Worm (Caenorhabditis elegans) whole organism, young adult: ENCODE data around the gene igdb-3.
A peak's percentile ranks its signal among the peaks of the same experiment; 100 is the strongest.

ENCODE experiments used
- B0336.3 ChIP-seq: fragments of 200-800 bp; sonication (Bioruptor generic); IDR thresholded peaks from 2 replicates; pipeline ENCODE4 v1.3.6; 2022; ENCODE audit warnings: missing genetic modification characterization, missing compliant biosample characterization
- F23B12.7 ChIP-seq: sonication (generic microtip); optimal IDR thresholded peaks from 2 replicates; lab custom pipeline; 2017; ENCODE audit warnings: missing genetic modification characterization, mild to moderate bottlenecking, missing compliant biosample characterization, antibody characterized with exemption, moderate library complexity; ENCODE audit not compliant: insufficient read depth
- F39B2.1 ChIP-seq: fragments of 200-800 bp; sonication (Bioruptor generic); IDR thresholded peaks from 2 replicates; pipeline ENCODE4 v1.3.6; 2022; ENCODE audit warnings: missing genetic modification reagents, missing genetic modification characterization, missing compliant biosample characterization
- ama-1 ChIP-seq, 3 experiments: fragments of 150-350 bp in 1 of 3; sonication (generic microtip) in 2 of 3; optimal IDR thresholded peaks; 2 replicates each; lab custom pipeline; 2014 to 2018; ENCODE audit warnings: missing biosample characterization in 2 of 3, missing genetic modification characterization in 2 of 3, missing genetic modification reagents in 2 of 3
- ceh-100 ChIP-seq: fragments of 200-800 bp; sonication (Bioruptor generic); IDR thresholded peaks from 2 replicates; pipeline ENCODE4 v1.3.6; 2022; ENCODE audit warnings: missing genetic modification reagents, missing genetic modification characterization, missing compliant biosample characterization
- ets-4 ChIP-seq: fragments of 200-800 bp; sonication (Bioruptor generic); optimal IDR thresholded peaks from 2 replicates; lab custom pipeline; 2018; ENCODE audit warnings: mild to moderate bottlenecking, missing genetic modification characterization, missing compliant biosample characterization
- lin-40 ChIP-seq: sonication (generic microtip); optimal IDR thresholded peaks from 2 replicates; lab custom pipeline; 2016; ENCODE audit warnings: missing genetic modification characterization, mild to moderate bottlenecking, missing compliant biosample characterization, missing genotype, missing genetic modification reagents
- lir-1 ChIP-seq: fragments of 200-800 bp; sonication (Bioruptor generic); conservative IDR thresholded peaks from 2 replicates; pipeline ENCODE4 v1.3.6; 2022; ENCODE audit warnings: missing genetic modification reagents, missing genetic modification characterization, missing compliant biosample characterization
- mes-4 ChIP-seq: sonication (generic microtip); optimal IDR thresholded peaks from 2 replicates; lab custom pipeline; 2016; ENCODE audit warnings: missing genotype, missing genetic modification characterization, missing compliant biosample characterization
- nhr-80 ChIP-seq: sonication (generic microtip); optimal IDR thresholded peaks from 2 replicates; lab custom pipeline; 2016; ENCODE audit warnings: missing genetic modification characterization, missing compliant biosample characterization
- pha-4 ChIP-seq: fragments of 150-350 bp; sonication (generic microtip); optimal IDR thresholded peaks from 2 replicates; lab custom pipeline; 2014; ENCODE audit warnings: missing biosample characterization, missing genetic modification reagents, missing genetic modification characterization
- snpc-3.4 ChIP-seq: sonication (generic microtip); optimal IDR thresholded peaks from 2 replicates; lab custom pipeline; 2017; ENCODE audit warnings: missing genetic modification characterization, mild to moderate bottlenecking, missing compliant biosample characterization, antibody characterized with exemption, moderate library complexity, missing genotype, missing genetic modification reagents
- snpc-4 ChIP-seq, 5 experiments: fragments of 150-350 bp in 1 of 5; sonication (generic microtip) in 4 of 5; optimal IDR thresholded peaks; 2 replicates each; lab custom pipeline; 2014 to 2018; ENCODE audit warnings: missing genetic modification characterization in 5 of 5, missing biosample characterization in 3 of 5, antibody characterized with exemption in 2 of 5, mild to moderate bottlenecking in 2 of 5, missing compliant biosample characterization in 2 of 5, missing genotype in 2 of 5, moderate library complexity in 2 of 5, missing genetic modification reagents in 1 of 5
- unc-62 ChIP-seq: fragments of 150-350 bp; optimal IDR thresholded peaks from 2 replicates; lab custom pipeline; 2014; ENCODE audit warnings: missing biosample characterization, missing genetic modification reagents, missing genetic modification characterization

DNA sequence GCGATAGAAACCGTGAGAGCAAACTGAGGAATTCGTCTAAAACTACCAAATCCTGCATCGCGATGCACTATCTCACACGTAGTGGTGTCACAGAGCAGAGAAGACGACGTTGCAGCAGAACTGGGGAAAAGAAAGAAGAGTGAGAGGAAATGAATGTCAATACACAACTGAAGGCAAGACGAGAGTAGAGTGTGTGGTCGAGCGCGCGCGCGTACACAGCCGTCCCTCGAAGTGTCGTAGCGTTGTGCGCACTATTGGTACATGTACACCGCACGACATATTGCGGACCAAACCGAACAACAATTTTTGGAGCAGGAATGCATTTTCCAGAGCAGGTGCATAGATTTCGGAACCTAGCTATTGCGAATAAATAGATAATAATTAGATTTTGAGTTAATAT lies 6.9 kb upstream of the igdb-3 start:
- TF ChIP-seq ceh-100 (GFP tag; lab: Robert Waterston, UW), result no peak
- no peak for TF ChIP-seq snpc-4 (GFP tag; optimal IDR thresholded peaks at IDR 0.05; lab: Kevin White, UChicago)
- TF ChIP-seq snpc-4 (tag; optimal IDR thresholded peaks at IDR 0.05; lab: Kevin White, UChicago), result peak in 1 of 4 experiments; percentile 42
- TF ChIP-seq snpc-3.4 (tag; lab: Kevin White, UChicago), result peak; percentile 10
- no peak for TF ChIP-seq pha-4 (tag; lab: Kevin White, UChicago)
- peak; percentile 59 for TF ChIP-seq nhr-80 (tag; lab: Kevin White, UChicago)
- no peak for TF ChIP-seq lin-40 (tag; lab: Kevin White, UChicago)
- TF ChIP-seq mes-4 (tag; lab: Kevin White, UChicago), result no peak
- TF ChIP-seq lir-1 (GFP tag; lab: Robert Waterston, UW), result no peak
- no peak for TF ChIP-seq unc-62 (GFP tag; lab: Kevin White, UChicago)
- peak; percentile 61; the same call in 1 of the 2 replicates for TF ChIP-seq B0336.3 (GFP tag; lab: Robert Waterston, UW)
- TF ChIP-seq F23B12.7, result no peak
- no peak for TF ChIP-seq ama-1 (optimal IDR thresholded peaks at IDR 0.05; lab: Kevin White, UChicago)
- no peak for TF ChIP-seq ama-1 (GFP tag; optimal IDR thresholded peaks at IDR 0.05; lab: Kevin White, UChicago)
- no peak for TF ChIP-seq F39B2.1 (GFP tag; lab: Robert Waterston, UW)
- peak; percentile 39 for TF ChIP-seq ets-4
